Worm (Caenorhabditis elegans) whole organism, early embryonic: Measurements from ENCODE around the gene cdh-10.

Experiments
- B0310.2 ChIP-seq: sonication (generic microtip); optimal IDR thresholded peaks from 2 replicates; lab custom pipeline; 2016; ENCODE audit warnings: mild to moderate bottlenecking, missing genetic modification characterization, missing compliant biosample characterization
- ama-1 ChIP-seq: fragments of 150-350 bp; optimal IDR thresholded peaks from 2 replicates; lab custom pipeline; 2014
- ets-7 ChIP-seq: sonication (generic microtip); optimal IDR thresholded peaks from 2 replicates; lab custom pipeline; 2016; ENCODE audit warnings: missing genotype, missing genetic modification characterization, missing compliant biosample characterization
- flt-1 ChIP-seq: fragments of 200-800 bp; sonication (Bioruptor generic); IDR thresholded peaks from 2 replicates; pipeline ENCODE4 v1.3.6; 2022; ENCODE audit warnings: missing genetic modification characterization, missing compliant biosample characterization
- hmg-4 ChIP-seq: fragments of 200-800 bp; sonication (Bioruptor generic); optimal IDR thresholded peaks from 2 replicates; lab custom pipeline; 2018; ENCODE audit warnings: mild to moderate bottlenecking, missing genetic modification characterization, missing compliant biosample characterization
- tbx-11 ChIP-seq: fragments of 200-800 bp; sonication (Bioruptor generic); IDR thresholded peaks from 2 replicates; pipeline ENCODE4 v1.3.6; 2022; ENCODE audit warnings: missing genetic modification characterization, missing compliant biosample characterization
- tbx-37 ChIP-seq: fragments of 200-800 bp; sonication (Bioruptor generic); conservative IDR thresholded peaks from 2 replicates; pipeline ENCODE4 v1.3.6; 2022; ENCODE audit warnings: missing genetic modification reagents, missing genetic modification characterization, missing compliant biosample characterization

DNA sequence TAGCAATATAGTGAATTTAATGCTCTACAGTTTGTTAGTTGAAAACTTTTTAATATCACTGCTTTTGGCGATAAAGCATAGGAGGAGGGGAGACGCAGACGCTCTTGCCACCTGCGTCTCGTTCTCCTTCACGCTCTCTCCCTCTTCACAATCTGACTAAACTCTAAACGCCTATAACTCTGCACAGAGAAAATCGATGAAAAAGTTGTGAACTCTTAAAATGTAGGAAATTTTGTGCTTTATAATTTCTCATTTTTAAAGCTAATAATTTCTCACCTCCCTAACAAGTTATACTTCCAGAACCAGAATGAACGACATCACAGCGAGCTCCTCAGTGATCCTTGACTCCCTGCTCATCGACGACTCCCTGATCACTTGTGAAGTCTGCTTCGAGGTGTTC is 30.5 kb downstream of the cdh-10 start, which contains the start of gene C45G7.4:
- TF ChIP-seq ets-7 (tag; lab: Kevin White, UChicago) (no peak), tbx-11 (no peak), B0310.2 (tag; lab: Kevin White, UChicago) (no peak), hmg-4 (no peak), flt-1 (no peak), ama-1 (lab: Kevin White, UChicago) (no peak), tbx-37 (no peak)
